Fruit fly (Drosophila melanogaster): ENCODE data around the gene naz.

The naz gene

dm6 chr3R:18298900-18299321 lies 29.8 kb downstream of the naz start, which contains the start of gene Dlc90F (continued):
- TF ChIP-seq CG13894 (tag; optimal IDR thresholded peaks at IDR 0.05), result peak; percentile 60
- peak; percentile 82 for TF ChIP-seq shn (GFP tag; optimal IDR thresholded peaks at IDR 0.05)
- TF ChIP-seq hkb (optimal IDR thresholded peaks at IDR 0.05), result peak; percentile 94
- peak; percentile 63; the same call in 1 of the 2 replicates for TF ChIP-seq hkb (GFP tag; IDR thresholded peaks at IDR 0.05)
- TF ChIP-seq HLH54F (GFP tag; optimal IDR thresholded peaks at IDR 0.05), result peak; percentile 81
- TF ChIP-seq crc (GFP tag; optimal IDR thresholded peaks at IDR 0.05), result peak; percentile 82
- no peak for TF ChIP-seq CG6254 (GFP tag; optimal IDR thresholded peaks at IDR 0.05)
- peak; percentile 79 for TF ChIP-seq H2.0 (GFP tag; IDR thresholded peaks at IDR 0.05)
- no peak for TF ChIP-seq ftz-f1 (GFP tag; optimal IDR thresholded peaks at IDR 0.05)
- no peak for TF ChIP-seq CG8281 (tag; optimal IDR thresholded peaks at IDR 0.05)
- peak; percentile 27 for TF ChIP-seq CG1024 (GFP tag; IDR thresholded peaks at IDR 0.05)
- peak; percentile 90 for TF ChIP-seq Ptx1 (GFP tag; IDR thresholded peaks at IDR 0.05)
- peak; percentile 78 to 81 for TF ChIP-seq Pdp1 (GFP tag; optimal IDR thresholded peaks at IDR 0.05)
- peak; percentile 86 for TF ChIP-seq CG9817 (tag; optimal IDR thresholded peaks at IDR 0.05)
- TF ChIP-seq Sry-β (GFP tag; optimal IDR thresholded peaks at IDR 0.05), result no peak
- TF ChIP-seq p53 (GFP tag; optimal IDR thresholded peaks at IDR 0.05), result peak; percentile 68
- peak; percentile 65; the same call in 2 of the 3 replicates for TF ChIP-seq ase (GFP tag; IDR thresholded peaks at IDR 0.05)
- TF ChIP-seq ara (GFP tag; IDR thresholded peaks at IDR 0.05), result peak; percentile 66; the same call in 1 of the 2 replicates
- peak; percentile 68 for TF ChIP-seq PHDP (tag; optimal IDR thresholded peaks at IDR 0.05)
- no peak for TF ChIP-seq bowl (GFP tag; IDR thresholded peaks at IDR 0.05)
- TF ChIP-seq Scr (GFP tag; IDR thresholded peaks at IDR 0.05; ENCODE audit: partially characterized antibody), result peak; percentile 69
- TF ChIP-seq CG18262 (tag; optimal IDR thresholded peaks at IDR 0.05), result peak; percentile 79
- TF ChIP-seq CG12659 (GFP tag; optimal IDR thresholded peaks at IDR 0.05), result peak; percentile 94
- peak; percentile 80 for TF ChIP-seq CG15601 (tag; optimal IDR thresholded peaks at IDR 0.05)
- peak; percentile 67 for TF ChIP-seq cato (GFP tag; optimal IDR thresholded peaks at IDR 0.05; ENCODE audit: borderline replicate concordance)
- TF ChIP-seq hth (optimal IDR thresholded peaks at IDR 0.05), result no peak
- peak; percentile 82; the same call in 1 of the 2 replicates for TF ChIP-seq sob (GFP tag; IDR thresholded peaks at IDR 0.05)
- TF ChIP-seq Dek (tag; optimal IDR thresholded peaks at IDR 0.05), result peak; percentile 73
- TF ChIP-seq nom (GFP tag; optimal IDR thresholded peaks at IDR 0.05), result no peak
- TF ChIP-seq mam (GFP tag; optimal IDR thresholded peaks at IDR 0.05), result peak; percentile 85
- TF ChIP-seq Spps (tag; optimal IDR thresholded peaks at IDR 0.05), result no peak
- peak; percentile 64 for TF ChIP-seq emc (GFP tag; optimal IDR thresholded peaks at IDR 0.05)
- peak in 1 of 2 experiments; percentile 19 for TF ChIP-seq Dfd (GFP tag; optimal IDR thresholded peaks at IDR 0.05)
- peak; percentile 72 for TF ChIP-seq CG17328 (GFP tag; IDR thresholded peaks at IDR 0.05)
- TF ChIP-seq CG13296 (GFP tag; optimal IDR thresholded peaks at IDR 0.05), result no peak
- peak; percentile 40 for TF ChIP-seq CG1529 (GFP tag; optimal IDR thresholded peaks at IDR 0.05)
- no peak for TF ChIP-seq Dip2 (GFP tag; IDR thresholded peaks at IDR 0.05)
- no peak for TF ChIP-seq pan (optimal IDR thresholded peaks at IDR 0.05)
- TF ChIP-seq pan (GFP tag; optimal IDR thresholded peaks at IDR 0.05 in 1 of 2, IDR thresholded peaks at IDR 0.05 in 1 of 2), result peak in 1 of 2 experiments; percentile 81
- TF ChIP-seq E2f1 (GFP tag; IDR thresholded peaks at IDR 0.05), result peak; percentile 83
- TF ChIP-seq trem (tag; optimal IDR thresholded peaks at IDR 0.05), result peak; percentile 83
- TF ChIP-seq tgo (GFP tag; IDR thresholded peaks at IDR 0.05), result peak; percentile 85
- TF ChIP-seq fd3F (GFP tag; optimal IDR thresholded peaks at IDR 0.05), result peak; percentile 64
- no peak for TF ChIP-seq Fer1 (GFP tag; optimal IDR thresholded peaks at IDR 0.05)
- peak; percentile 88 for TF ChIP-seq CG13624 (GFP tag; optimal IDR thresholded peaks at IDR 0.05)
- peak; percentile 94 for TF ChIP-seq ssp (GFP tag; IDR thresholded peaks at IDR 0.05)
- peak; percentile 34 for TF ChIP-seq CG1233 (GFP tag; optimal IDR thresholded peaks at IDR 0.05)
- peak; percentile 87 for TF ChIP-seq stwl (tag; optimal IDR thresholded peaks at IDR 0.05)
- peak; percentile 72 for TF ChIP-seq CG8388 (GFP tag; optimal IDR thresholded peaks at IDR 0.05)
- no peak for TF ChIP-seq run (tag; optimal IDR thresholded peaks at IDR 0.05)
- TF ChIP-seq usp (GFP tag; optimal IDR thresholded peaks at IDR 0.05), result no peak
- peak; percentile 38 for TF ChIP-seq CG31388 (GFP tag; optimal IDR thresholded peaks at IDR 0.05)

Data from whole organism, embryonic.